2 worm cellular contexts compared by ENCODE assay signal in the genomic region with DNA sequence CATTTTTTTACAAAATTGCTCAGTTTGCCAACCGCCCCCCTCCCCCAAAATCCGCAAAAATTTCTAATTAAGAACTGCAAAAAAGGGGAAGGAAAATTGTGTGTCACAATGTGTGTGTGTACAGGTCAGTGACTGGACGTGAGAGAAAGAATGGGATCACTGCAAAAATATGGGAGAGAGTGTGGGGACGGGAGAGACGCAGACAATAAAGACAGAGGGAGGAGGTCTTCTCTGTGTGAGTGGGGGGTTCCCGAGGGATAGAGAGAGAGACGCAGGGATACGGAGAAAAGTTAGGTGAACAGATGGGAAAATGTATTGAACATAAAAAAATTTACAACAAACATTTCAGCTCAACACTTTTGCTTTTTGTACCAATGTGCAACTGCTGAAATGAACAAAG.
TF ChIP-seq lines count a peak whose summit lies in the region.

No protein-coding gene starts in this region.

TF ChIP-seq in whole organism, L1 larva, 84 proteins besides CTCF, POLR2A, EP300 and RAD21 (continued from another document):
- no peak for TF ChIP-seq ceh-63 (GFP tag; optimal IDR thresholded peaks at IDR 0.05; lab: Kevin White, UChicago)
- TF ChIP-seq zip-4 (GFP tag; optimal IDR thresholded peaks at IDR 0.05; lab: Kevin White, UChicago), result no peak
- no peak for TF ChIP-seq skn-1 (tag; optimal IDR thresholded peaks at IDR 0.05; lab: Kevin White, UChicago)
- TF ChIP-seq snu-23 (GFP tag; optimal IDR thresholded peaks at IDR 0.05; lab: Kevin White, UChicago), result peak; percentile 79
- no peak for TF ChIP-seq efl-3 (GFP tag; optimal IDR thresholded peaks at IDR 0.05; lab: Kevin White, UChicago)
- no peak for TF ChIP-seq hlh-17 (GFP tag; optimal IDR thresholded peaks at IDR 0.05; lab: Kevin White, UChicago; ENCODE audit: borderline replicate concordance)
- no peak for TF ChIP-seq snpc-4 (tag; optimal IDR thresholded peaks at IDR 0.05; lab: Kevin White, UChicago)
- TF ChIP-seq nhr-85 (tag; lab: Kevin White, UChicago), result peak; percentile 89
- peak; percentile 63 for TF ChIP-seq nhr-20 (tag; optimal IDR thresholded peaks at IDR 0.05; lab: Kevin White, UChicago)
- no peak for TF ChIP-seq jun-1 (tag; optimal IDR thresholded peaks at IDR 0.05; lab: Kevin White, UChicago)
- no peak for TF ChIP-seq hpl-2 (GFP tag; optimal IDR thresholded peaks at IDR 0.05; lab: Kevin White, UChicago)
- TF ChIP-seq ama-1 (optimal IDR thresholded peaks at IDR 0.05; lab: Kevin White, UChicago), result no peak
- TF ChIP-seq grh-1 (GFP tag; IDR thresholded peaks at IDR 0.05; lab: Robert Waterston, UW), result peak; percentile 57; the same call in 1 of the 2 replicates
- peak; percentile 5 for TF ChIP-seq lir-3 (tag; optimal IDR thresholded peaks at IDR 0.05; lab: Kevin White, UChicago; ENCODE audit: poor library complexity)
- TF ChIP-seq nhr-237 (tag; optimal IDR thresholded peaks at IDR 0.05; lab: Kevin White, UChicago), result no peak
- TF ChIP-seq hlh-4 (tag; optimal IDR thresholded peaks at IDR 0.05; lab: Kevin White, UChicago), result no peak
- no peak for TF ChIP-seq ces-1 (GFP tag; optimal IDR thresholded peaks at IDR 0.05; lab: Kevin White, UChicago)
- no peak for TF ChIP-seq lin-13 (GFP tag; optimal IDR thresholded peaks at IDR 0.05; lab: Kevin White, UChicago)
- no peak for TF ChIP-seq egl-13 (tag; optimal IDR thresholded peaks at IDR 0.05; lab: Kevin White, UChicago)
- no peak for TF ChIP-seq pqm-1 (tag; optimal IDR thresholded peaks at IDR 0.05; lab: Kevin White, UChicago)
- peak in 1 of 2 experiments; percentile 52 for TF ChIP-seq mdl-1 (tag; optimal IDR thresholded peaks at IDR 0.05; lab: Kevin White, UChicago)
- peak; percentile 15 to 46 (median 44) for TF ChIP-seq dpl-1 (GFP tag; optimal IDR thresholded peaks at IDR 0.05; lab: Kevin White, UChicago)
- no peak for TF ChIP-seq fos-1 (tag; optimal IDR thresholded peaks at IDR 0.05; lab: Kevin White, UChicago)
- TF ChIP-seq efl-1 (optimal IDR thresholded peaks at IDR 0.05; lab: Kevin White, UChicago), result peak; percentile 63 to 68
- TF ChIP-seq efl-1 (GFP tag; optimal IDR thresholded peaks at IDR 0.05 in 1 of 2; lab: Kevin White, UChicago), result peak; percentile 31 to 90
- no peak for TF ChIP-seq ceh-88 (GFP tag; IDR thresholded peaks at IDR 0.05; lab: Robert Waterston, UW)
- peak; percentile 43 for TF ChIP-seq tbx-2 (tag; optimal IDR thresholded peaks at IDR 0.05; lab: Kevin White, UChicago)
- TF ChIP-seq ceh-90 (tag; optimal IDR thresholded peaks at IDR 0.05; lab: Kevin White, UChicago), result no peak
- TF ChIP-seq aha-1 (tag; optimal IDR thresholded peaks at IDR 0.05; lab: Kevin White, UChicago), result no peak
- TF ChIP-seq unc-86 (tag; optimal IDR thresholded peaks at IDR 0.05; lab: Kevin White, UChicago), result no peak
- no peak for TF ChIP-seq fkh-10 (GFP tag; optimal IDR thresholded peaks at IDR 0.05; lab: Kevin White, UChicago)
- no peak for TF ChIP-seq unc-130 (tag; optimal IDR thresholded peaks at IDR 0.05; lab: Kevin White, UChicago)
- TF ChIP-seq ztf-4 (tag; optimal IDR thresholded peaks at IDR 0.05; lab: Kevin White, UChicago), result no peak
- no peak for TF ChIP-seq lin-15B (tag; optimal IDR thresholded peaks at IDR 0.05; lab: Kevin White, UChicago)
- TF ChIP-seq tlp-1 (tag; optimal IDR thresholded peaks at IDR 0.05; lab: Kevin White, UChicago), result no peak
- TF ChIP-seq pag-3 (tag; optimal IDR thresholded peaks at IDR 0.05; lab: Kevin White, UChicago; ENCODE audit: borderline replicate concordance, insufficient read depth), result peak; percentile 33
- TF ChIP-seq elt-3 (tag; optimal IDR thresholded peaks at IDR 0.05; lab: Kevin White, UChicago), result peak in 2 of 6 experiments; percentile 20 to 51
- TF ChIP-seq aly-2 (tag; optimal IDR thresholded peaks at IDR 0.05; lab: Kevin White, UChicago), result no peak
- TF ChIP-seq nhr-84 (tag; optimal IDR thresholded peaks at IDR 0.05; lab: Kevin White, UChicago), result no peak
- TF ChIP-seq C16A3.4 (tag; optimal IDR thresholded peaks at IDR 0.05; lab: Kevin White, UChicago), result no peak
- TF ChIP-seq nhr-90 (tag; optimal IDR thresholded peaks at IDR 0.05; lab: Kevin White, UChicago; ENCODE audit: poor library complexity), result peak; percentile 59
- no peak for TF ChIP-seq sup-37 (GFP tag; optimal IDR thresholded peaks at IDR 0.05; lab: Kevin White, UChicago)
- TF ChIP-seq nhr-28 (tag; optimal IDR thresholded peaks at IDR 0.05; lab: Kevin White, UChicago), result no peak
- TF ChIP-seq isw-1 (GFP tag; IDR thresholded peaks at IDR 0.05; lab: Robert Waterston, UW), result no peak
- TF ChIP-seq unc-62 (GFP tag; optimal IDR thresholded peaks at IDR 0.05; lab: Kevin White, UChicago), result no peak
- TF ChIP-seq ets-5 (GFP tag; IDR thresholded peaks at IDR 0.05; lab: Robert Waterston, UW), result no peak
- peak; percentile 64 for TF ChIP-seq mep-1 (tag; optimal IDR thresholded peaks at IDR 0.05; lab: Kevin White, UChicago)

TF ChIP-seq in whole organism, L4 larva, 104 proteins besides CTCF, POLR2A, EP300 and RAD21 (continued from another document):
- TF ChIP-seq lin-29 (GFP tag; IDR thresholded peaks at IDR 0.05; lab: Robert Waterston, UW), result no peak
- no peak for TF ChIP-seq D1046.2 (GFP tag; IDR thresholded peaks at IDR 0.05; lab: Robert Waterston, UW)
- TF ChIP-seq egl-27 (tag; optimal IDR thresholded peaks at IDR 0.05; lab: Kevin White, UChicago), result no peak
- no peak for TF ChIP-seq ceh-32 (tag; optimal IDR thresholded peaks at IDR 0.05; lab: Kevin White, UChicago; ENCODE audit: poor library complexity)
- no peak for TF ChIP-seq sdz-12 (GFP tag; optimal IDR thresholded peaks at IDR 0.05; lab: Kevin White, UChicago)
- TF ChIP-seq ztf-7 (tag; optimal IDR thresholded peaks at IDR 0.05; lab: Kevin White, UChicago), result no peak
- TF ChIP-seq nhr-25 (tag; optimal IDR thresholded peaks at IDR 0.05; lab: Kevin White, UChicago; ENCODE audit: borderline replicate concordance, insufficient read depth), result no peak
- TF ChIP-seq lin-13 (GFP tag; optimal IDR thresholded peaks at IDR 0.05; lab: Kevin White, UChicago), result no peak
- no peak for TF ChIP-seq T26A8.4 (GFP tag; IDR thresholded peaks at IDR 0.05; lab: Robert Waterston, UW)
- no peak for TF ChIP-seq nhr-48 (tag; optimal IDR thresholded peaks at IDR 0.05; lab: Kevin White, UChicago)
- no peak for TF ChIP-seq lir-3 (tag; optimal IDR thresholded peaks at IDR 0.05; lab: Kevin White, UChicago)
- TF ChIP-seq hlh-11 (tag; optimal IDR thresholded peaks at IDR 0.05; lab: Kevin White, UChicago), result peak; percentile 66
- no peak for TF ChIP-seq lim-7 (GFP tag; IDR thresholded peaks at IDR 0.05; lab: Robert Waterston, UW)
- 0 out of 2 replicates have a peak, but pooled peaks have one; percentile 38 for TF ChIP-seq hmg-1.1 (GFP tag; IDR thresholded peaks at IDR 0.05; lab: Robert Waterston, UW)
- TF ChIP-seq ces-1 (GFP tag; optimal IDR thresholded peaks at IDR 0.05; lab: Kevin White, UChicago), result no peak
- no peak for TF ChIP-seq ctbp-1 (GFP tag; IDR thresholded peaks at IDR 0.05; lab: Robert Waterston, UW)
- TF ChIP-seq ceh-28 (tag; optimal IDR thresholded peaks at IDR 0.05; lab: Kevin White, UChicago), result no peak
- TF ChIP-seq dve-1 (tag; optimal IDR thresholded peaks at IDR 0.05; lab: Kevin White, UChicago; ENCODE audit: insufficient read depth), result peak; percentile 40
- TF ChIP-seq snpc-4 (tag; optimal IDR thresholded peaks at IDR 0.05; lab: Kevin White, UChicago), result no peak
- TF ChIP-seq rbr-2 (tag; optimal IDR thresholded peaks at IDR 0.05; lab: Kevin White, UChicago), result peak; percentile 34
- no peak for TF ChIP-seq attf-4 (tag; optimal IDR thresholded peaks at IDR 0.05; lab: Kevin White, UChicago)
- no peak for TF ChIP-seq R02D3.7 (tag; optimal IDR thresholded peaks at IDR 0.05; lab: Kevin White, UChicago)
- TF ChIP-seq F26F4.8 (GFP tag; conservative IDR thresholded peaks at IDR 0.05; lab: Robert Waterston, UW), result no peak
- no peak for TF ChIP-seq ceh-44 (GFP tag; IDR thresholded peaks at IDR 0.05; lab: Robert Waterston, UW)
- no peak for TF ChIP-seq nhr-102 (tag; optimal IDR thresholded peaks at IDR 0.05; lab: Kevin White, UChicago)
- no peak for TF ChIP-seq ceh-20 (GFP tag; IDR thresholded peaks at IDR 0.05; lab: Robert Waterston, UW)
- no peak for TF ChIP-seq nhr-77 (tag; optimal IDR thresholded peaks at IDR 0.05; lab: Kevin White, UChicago)
- no peak for TF ChIP-seq ama-1 (optimal IDR thresholded peaks at IDR 0.05; lab: Kevin White, UChicago)
- TF ChIP-seq nhr-76 (tag; optimal IDR thresholded peaks at IDR 0.05; lab: Kevin White, UChicago), result no peak
- TF ChIP-seq saeg-2 (GFP tag; IDR thresholded peaks at IDR 0.05; lab: Robert Waterston, UW), result no peak
- TF ChIP-seq zag-1 (tag; optimal IDR thresholded peaks at IDR 0.05; lab: Kevin White, UChicago), result no peak
- TF ChIP-seq madf-5 (GFP tag; IDR thresholded peaks at IDR 0.05; lab: Robert Waterston, UW), result no peak
- no peak for TF ChIP-seq pha-4 (GFP tag; IDR thresholded peaks at IDR 0.05; lab: Robert Waterston, UW)
- TF ChIP-seq pha-4 (tag; optimal IDR thresholded peaks at IDR 0.05; lab: Kevin White, UChicago), result peak; percentile 5
- TF ChIP-seq ztf-11 (tag; optimal IDR thresholded peaks at IDR 0.05; lab: Kevin White, UChicago), result no peak
- no peak for TF ChIP-seq zip-2 (tag; optimal IDR thresholded peaks at IDR 0.05; lab: Kevin White, UChicago)
- TF ChIP-seq nhr-41 (GFP tag; IDR thresholded peaks at IDR 0.05; lab: Robert Waterston, UW), result no peak
- TF ChIP-seq madf-9 (GFP tag; conservative IDR thresholded peaks at IDR 0.05; lab: Robert Waterston, UW), result no peak
- no peak for TF ChIP-seq T20F7.1 (GFP tag; optimal IDR thresholded peaks at IDR 0.05; lab: Kevin White, UChicago)
- no peak for TF ChIP-seq Y48G9A.11 (GFP tag; IDR thresholded peaks at IDR 0.05; lab: Robert Waterston, UW)
- TF ChIP-seq nhr-42 (GFP tag; IDR thresholded peaks at IDR 0.05; lab: Robert Waterston, UW), result no peak
- no peak for TF ChIP-seq ceh-62 (tag; optimal IDR thresholded peaks at IDR 0.05; lab: Kevin White, UChicago)
